Worm (Caenorhabditis elegans) whole organism, late embryonic: ENCODE data around the gene C07A12.18.

Experiments
- ceh-34 ChIP-seq: sonication (generic microtip); optimal IDR thresholded peaks from 2 replicates; lab custom pipeline; 2016; ENCODE audit warnings: mild to moderate bottlenecking, missing genetic modification characterization, missing compliant biosample characterization
- nhr-11 ChIP-seq: fragments of 150-350 bp; optimal IDR thresholded peaks from 2 replicates; lab custom pipeline; 2014; ENCODE audit warnings: missing biosample characterization, missing genetic modification characterization
- odd-2 ChIP-seq: sonication (generic microtip); optimal IDR thresholded peaks from 2 replicates; lab custom pipeline; 2017; ENCODE audit warnings: antibody characterized with exemption, mild to moderate bottlenecking, missing genetic modification characterization, missing compliant biosample characterization
- pag-3 ChIP-seq: sonication (generic microtip); optimal IDR thresholded peaks from 2 replicates; lab custom pipeline; 2016; ENCODE audit warnings: missing compliant biosample characterization, missing genetic modification characterization, borderline replicate concordance
- syd-9 ChIP-seq: sonication (generic microtip); optimal IDR thresholded peaks from 2 replicates; lab custom pipeline; 2016; ENCODE audit warnings: mild to moderate bottlenecking, missing genetic modification characterization, moderate library complexity, missing compliant biosample characterization
- zip-5 ChIP-seq: sonication (generic microtip); optimal IDR thresholded peaks from 2 replicates; lab custom pipeline; 2016; ENCODE audit warnings: missing genetic modification characterization, missing compliant biosample characterization

The C07A12.18 gene

DNA sequence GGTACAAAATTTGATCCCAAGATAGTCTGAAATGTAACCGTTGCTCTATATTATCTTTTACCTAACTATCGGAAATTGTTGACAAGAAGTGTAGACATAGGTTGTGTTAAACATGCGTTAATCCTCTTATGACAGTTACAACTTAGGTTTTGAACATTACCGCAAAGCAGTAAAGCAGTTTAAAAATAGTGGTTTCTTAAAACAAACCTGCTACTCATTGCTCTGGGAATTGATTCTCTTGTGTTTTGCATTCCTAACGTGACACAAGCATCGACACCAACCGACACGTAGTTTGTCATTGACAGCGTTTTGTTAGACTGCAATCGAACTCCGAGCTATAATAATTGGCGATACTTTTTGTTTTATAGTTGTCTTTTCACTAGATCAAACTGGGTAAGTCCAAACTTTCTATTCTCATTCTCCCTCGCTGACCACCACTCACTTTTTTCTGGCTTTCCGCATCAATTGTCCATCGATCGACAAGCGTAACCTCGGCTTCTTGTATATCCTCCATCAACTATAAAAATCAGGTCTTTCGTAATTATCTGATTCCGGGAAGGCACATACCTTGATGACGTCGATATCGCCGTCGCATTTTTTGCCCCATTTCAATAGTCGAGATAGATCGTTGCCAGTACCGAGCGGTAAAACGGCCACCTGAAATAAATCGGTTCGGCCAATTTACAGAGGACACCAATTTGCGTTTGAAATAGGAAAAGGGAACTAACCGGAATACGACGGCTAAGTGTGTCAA, 53.7 kb downstream of the C07A12.18 start:
- no peak for TF ChIP-seq odd-2 (tag; lab: Kevin White, UChicago)
- TF ChIP-seq nhr-11 (tag; lab: Kevin White, UChicago): no peak
- TF ChIP-seq ceh-34 (tag; lab: Kevin White, UChicago): no peak
- TF ChIP-seq zip-5: no peak
- TF ChIP-seq pag-3: no peak
- TF ChIP-seq syd-9 (tag; lab: Kevin White, UChicago): no peak
